Fruit fly (Drosophila melanogaster): ENCODE data around the gene Dpy-30L2.

The Dpy-30L2 gene

dm6 chr3L:4047635-4048034 is at the start of gene Dpy-30L2:
TSS of gene Dpy-30L2 (minus strand) at chr3L:4047735.
- TF ChIP-seq h (optimal IDR thresholded peaks at IDR 0.05) (no peak), insv (optimal IDR thresholded peaks at IDR 0.05) (no peak), Sin3A (optimal IDR thresholded peaks at IDR 0.05) (no peak), psq (optimal IDR thresholded peaks at IDR 0.05) (no peak), ttk (optimal IDR thresholded peaks at IDR 0.05) (no peak), Myc (optimal IDR thresholded peaks at IDR 0.05) (no peak)

- no peak for TF ChIP-seq Myc (optimal IDR thresholded peaks at IDR 0.05)
- no peak for TF ChIP-seq insv (optimal IDR thresholded peaks at IDR 0.05)
- no peak for TF ChIP-seq h (optimal IDR thresholded peaks at IDR 0.05)
- no peak for TF ChIP-seq ttk (optimal IDR thresholded peaks at IDR 0.05)
- no peak for TF ChIP-seq psq (optimal IDR thresholded peaks at IDR 0.05)
- no peak for TF ChIP-seq Sin3A (optimal IDR thresholded peaks at IDR 0.05)
These were observed 49.0 kb upstream of the Dpy-30L2 start for dm6 chr3L:4096546-4096945.

- no peak for TF ChIP-seq insv (optimal IDR thresholded peaks at IDR 0.05)
- TF ChIP-seq h (optimal IDR thresholded peaks at IDR 0.05) = no peak
- no peak for TF ChIP-seq Myc (optimal IDR thresholded peaks at IDR 0.05)
- no peak for TF ChIP-seq Sin3A (optimal IDR thresholded peaks at IDR 0.05)
- no peak for TF ChIP-seq psq (optimal IDR thresholded peaks at IDR 0.05)
- no peak for TF ChIP-seq ttk (optimal IDR thresholded peaks at IDR 0.05)
These were observed 45.2 kb upstream of the Dpy-30L2 start, which contains the start of gene CG14990 for dm6 chr3L:4092705-4093257. TSS of gene CG14990 (plus strand) at chr3L:4093207.

DNA sequence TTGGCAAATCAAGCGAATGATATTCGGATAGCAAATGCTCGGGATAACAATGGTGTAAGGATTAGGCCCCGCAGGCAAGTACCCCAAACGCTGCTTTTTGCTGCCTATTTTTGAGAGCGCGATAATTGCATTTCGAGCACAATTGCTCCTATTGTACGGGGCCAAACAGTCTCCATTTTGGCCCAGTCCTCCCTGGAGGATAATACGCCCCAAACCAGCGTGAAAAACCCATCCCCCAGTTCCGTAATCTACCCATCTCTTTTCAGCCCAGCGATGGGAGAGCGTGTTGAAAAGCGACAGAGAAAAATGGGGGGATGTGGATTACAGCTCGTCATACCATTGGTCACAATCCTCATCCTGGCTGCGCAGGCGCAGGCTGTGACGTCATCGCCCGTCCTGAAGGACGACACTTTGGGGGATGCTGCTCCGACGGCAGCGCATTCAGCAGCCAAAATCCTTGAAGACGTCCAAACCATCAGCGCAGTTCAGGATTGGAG is 41.2 kb upstream of the Dpy-30L2 start, which contains the start of gene Gad1:
Gene Gad1, minus strand, starts transcription at position 51 of the 497 bp plus-strand sequence.
- TF ChIP-seq insv (optimal IDR thresholded peaks at IDR 0.05) (no peak), Myc (optimal IDR thresholded peaks at IDR 0.05) (no peak), psq (optimal IDR thresholded peaks at IDR 0.05) (no peak), Sin3A (optimal IDR thresholded peaks at IDR 0.05) (no peak), h (optimal IDR thresholded peaks at IDR 0.05) (no peak), ttk (optimal IDR thresholded peaks at IDR 0.05) (no peak)

DNA sequence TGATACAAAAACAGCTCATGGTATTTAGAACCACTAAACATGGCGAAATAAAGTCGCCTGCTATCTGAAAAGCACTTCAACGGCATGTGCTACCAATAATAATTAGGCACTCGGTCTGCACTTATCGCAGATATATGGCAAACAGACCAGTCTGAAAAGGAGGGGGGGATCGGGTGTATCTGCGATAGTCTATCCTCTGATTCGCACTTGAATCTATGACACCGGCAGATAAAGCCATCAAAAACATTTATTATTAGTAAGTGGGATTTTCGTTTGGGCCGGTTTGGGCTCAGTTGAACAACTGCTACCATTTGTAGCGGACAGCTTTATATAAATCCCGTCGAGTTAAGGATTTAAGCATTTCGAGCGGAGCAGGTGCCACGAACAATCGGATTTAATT is 39.7 kb upstream of the Dpy-30L2 start, which contains the start of gene CG14989:
Gene CG14989, plus strand, starts transcription at position 301 of the 400 bp plus-strand sequence.
- no peak for TF ChIP-seq insv (optimal IDR thresholded peaks at IDR 0.05)
- TF ChIP-seq Myc (optimal IDR thresholded peaks at IDR 0.05) = no peak
- TF ChIP-seq Sin3A (optimal IDR thresholded peaks at IDR 0.05) = no peak
- TF ChIP-seq h (optimal IDR thresholded peaks at IDR 0.05) = no peak
- no peak for TF ChIP-seq psq (optimal IDR thresholded peaks at IDR 0.05)

DNA sequence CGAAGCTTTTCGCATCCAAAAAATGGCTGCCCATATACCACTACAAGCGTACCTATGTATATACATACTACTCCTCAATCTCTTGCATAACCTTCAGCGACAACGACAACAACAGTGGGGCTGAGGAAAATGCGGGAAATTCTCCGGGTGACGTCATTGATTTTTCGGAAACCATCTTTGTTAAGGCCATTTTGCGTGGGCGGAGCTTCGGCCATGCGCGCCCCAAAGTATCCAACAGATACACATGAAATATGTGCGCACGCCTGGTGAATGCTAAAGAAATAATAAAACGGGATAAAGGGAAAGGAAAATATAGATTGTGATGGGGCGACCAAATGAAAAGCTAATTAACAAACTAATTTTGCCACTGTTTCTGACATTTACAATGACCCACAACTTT is 38.3 kb upstream of the Dpy-30L2 start:
- no peak for TF ChIP-seq h (optimal IDR thresholded peaks at IDR 0.05)
- TF ChIP-seq insv (optimal IDR thresholded peaks at IDR 0.05) = no peak
- no peak for TF ChIP-seq Sin3A (optimal IDR thresholded peaks at IDR 0.05)
- no peak for TF ChIP-seq ttk (optimal IDR thresholded peaks at IDR 0.05)

DNA sequence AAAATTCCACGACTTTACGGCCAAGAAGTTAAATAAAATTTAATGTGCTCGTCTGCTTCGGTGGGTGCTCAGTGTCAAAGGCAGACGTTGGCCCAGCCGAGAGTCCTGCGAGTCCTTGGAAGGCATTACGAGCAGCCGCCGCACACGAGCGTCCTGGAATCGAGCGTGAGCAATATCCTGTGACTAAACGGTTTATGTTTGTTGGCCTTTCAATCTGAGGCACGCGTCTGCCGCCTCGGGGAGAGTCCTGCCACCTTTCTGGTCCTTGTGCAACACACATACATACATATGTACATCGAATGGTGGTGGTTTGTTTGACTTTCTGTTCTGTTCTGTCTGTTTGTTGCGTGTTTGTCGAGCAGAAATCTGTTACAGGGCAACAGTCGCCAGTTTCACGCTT is 35.9 kb upstream of the Dpy-30L2 start:
- TF ChIP-seq Sin3A (optimal IDR thresholded peaks at IDR 0.05) (no peak), h (optimal IDR thresholded peaks at IDR 0.05) (no peak), psq (optimal IDR thresholded peaks at IDR 0.05) (no peak), insv (optimal IDR thresholded peaks at IDR 0.05) (no peak), Myc (optimal IDR thresholded peaks at IDR 0.05) (no peak), ttk (optimal IDR thresholded peaks at IDR 0.05) (no peak)

DNA sequence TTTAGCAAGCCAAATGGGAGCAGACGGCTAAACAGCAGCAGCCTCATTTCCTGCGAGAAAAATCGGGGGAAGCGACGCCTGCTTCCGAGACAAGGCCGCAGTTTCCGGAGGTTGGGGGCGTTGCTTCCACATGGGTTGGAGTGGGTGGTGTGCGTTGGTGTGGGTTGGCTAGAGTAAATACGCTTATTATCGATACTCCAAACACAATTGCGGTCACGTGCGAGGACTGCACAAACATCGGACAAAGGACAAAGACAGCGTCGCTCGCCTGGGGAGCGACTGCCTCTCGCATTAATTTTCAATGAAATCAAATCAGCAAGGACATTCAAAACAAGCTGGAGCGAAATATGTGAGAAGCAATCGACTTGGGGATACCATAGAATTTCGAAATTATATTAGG is 33.7 kb upstream of the Dpy-30L2 start:
- no peak for TF ChIP-seq ttk (optimal IDR thresholded peaks at IDR 0.05)
- TF ChIP-seq insv (optimal IDR thresholded peaks at IDR 0.05) = no peak
- no peak for TF ChIP-seq h (optimal IDR thresholded peaks at IDR 0.05)
- no peak for TF ChIP-seq psq (optimal IDR thresholded peaks at IDR 0.05)
- TF ChIP-seq Sin3A (optimal IDR thresholded peaks at IDR 0.05) = no peak
- no peak for TF ChIP-seq Myc (optimal IDR thresholded peaks at IDR 0.05)

- TF ChIP-seq insv (optimal IDR thresholded peaks at IDR 0.05) (no peak), Myc (optimal IDR thresholded peaks at IDR 0.05) (no peak)
These were observed 32.7 kb upstream of the Dpy-30L2 start for dm6 chr3L:4080278-4080677.

DNA sequence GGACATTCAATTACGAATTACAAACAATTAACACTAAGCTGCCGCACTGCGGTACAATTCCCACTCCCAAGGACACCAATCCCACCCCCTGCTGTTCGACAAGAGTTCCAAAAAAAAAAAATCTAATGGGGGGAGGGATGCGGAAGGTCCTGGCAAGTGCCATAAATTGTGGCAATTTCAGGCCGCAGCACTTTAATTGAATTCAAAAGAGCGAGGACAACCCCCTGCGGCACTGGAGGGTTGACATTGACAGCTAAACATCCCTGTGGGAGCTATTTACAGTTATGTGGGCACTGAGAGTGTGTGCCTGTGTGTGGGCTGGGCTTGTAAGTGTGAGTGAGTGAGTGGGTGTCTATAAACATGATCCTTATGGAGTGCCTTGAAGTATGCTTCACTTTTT is 29.4 kb upstream of the Dpy-30L2 start:
- TF ChIP-seq ttk (optimal IDR thresholded peaks at IDR 0.05) = no peak

dm6 chr3L:4073755-4074154 is 26.2 kb upstream of the Dpy-30L2 start, which contains the start of gene Faa:
TSS of gene Faa (minus strand) at chr3L:4073954.
- TF ChIP-seq Myc (optimal IDR thresholded peaks at IDR 0.05) (no peak), insv (optimal IDR thresholded peaks at IDR 0.05) (no peak), h (optimal IDR thresholded peaks at IDR 0.05) (no peak), ttk (optimal IDR thresholded peaks at IDR 0.05) (no peak), psq (optimal IDR thresholded peaks at IDR 0.05) (no peak), Sin3A (optimal IDR thresholded peaks at IDR 0.05) (no peak)

dm6 chr3L:4072717-4073116 is 25.2 kb upstream of the Dpy-30L2 start:
- TF ChIP-seq Myc (optimal IDR thresholded peaks at IDR 0.05) = no peak
- TF ChIP-seq ttk (optimal IDR thresholded peaks at IDR 0.05) = no peak
- TF ChIP-seq Sin3A (optimal IDR thresholded peaks at IDR 0.05) = no peak
- no peak for TF ChIP-seq insv (optimal IDR thresholded peaks at IDR 0.05)
- TF ChIP-seq h (optimal IDR thresholded peaks at IDR 0.05) = no peak
- TF ChIP-seq psq (optimal IDR thresholded peaks at IDR 0.05) = no peak

- TF ChIP-seq psq (optimal IDR thresholded peaks at IDR 0.05) (no peak), h (optimal IDR thresholded peaks at IDR 0.05) (no peak), ttk (optimal IDR thresholded peaks at IDR 0.05) (no peak), insv (optimal IDR thresholded peaks at IDR 0.05) (no peak), Sin3A (optimal IDR thresholded peaks at IDR 0.05) (no peak), Myc (optimal IDR thresholded peaks at IDR 0.05) (no peak)
These were observed 24.1 kb upstream of the Dpy-30L2 start, which contains the start of gene wit for dm6 chr3L:4071561-4072049. TSS of gene wit (minus strand) at chr3L:4071717.

Measured in Kc167 (cell line).